Worm (Caenorhabditis elegans) whole organism, L3 larva: Measurements from ENCODE around the gene cutl-4.

Source experiments
- R02D3.7 ChIP-seq: fragments of 150-350 bp; optimal IDR thresholded peaks from 2 replicates; lab custom pipeline; 2014; ENCODE audit warnings: missing biosample characterization, missing genetic modification characterization
- ZK546.5 ChIP-seq: sonication (generic microtip); optimal IDR thresholded peaks from 2 replicates; lab custom pipeline; 2017; ENCODE audit warnings: missing biosample characterization, missing genetic modification characterization
- ama-1 ChIP-seq: fragments of 150-350 bp; optimal IDR thresholded peaks from 2 replicates; lab custom pipeline; 2018
- ceh-16 ChIP-seq: sonication (generic microtip); optimal IDR thresholded peaks from 2 replicates; lab custom pipeline; 2017; ENCODE audit warnings: missing biosample characterization, missing genetic modification characterization
- ceh-82 ChIP-seq: fragments of 150-350 bp; optimal IDR thresholded peaks from 2 replicates; lab custom pipeline; 2014; ENCODE audit warnings: missing biosample characterization, missing genetic modification characterization
- ceh-9 ChIP-seq: sonication (generic microtip); optimal IDR thresholded peaks from 2 replicates; lab custom pipeline; 2018; ENCODE audit warnings: missing biosample characterization, missing genetic modification characterization
- daf-12 ChIP-seq: fragments of 150-350 bp; optimal IDR thresholded peaks from 2 replicates; lab custom pipeline; 2014; ENCODE audit warnings: missing biosample characterization, missing genetic modification reagents, missing genetic modification characterization
- egl-27 ChIP-seq: sonication (generic microtip); optimal IDR thresholded peaks from 4 replicates; lab custom pipeline; 2017; ENCODE audit warnings: missing biosample characterization, missing genetic modification reagents, missing genetic modification characterization
- egl-5 ChIP-seq: fragments of 150-350 bp; optimal IDR thresholded peaks from 2 replicates; lab custom pipeline; 2017; ENCODE audit warnings: missing biosample characterization, missing genetic modification reagents, missing genetic modification characterization, inconsistent platforms
- elt-2 ChIP-seq: sonication (generic microtip); optimal IDR thresholded peaks from 2 replicates; lab custom pipeline; 2016; ENCODE audit warnings: missing genetic modification reagents, mild to moderate bottlenecking, missing genetic modification characterization, missing compliant biosample characterization
- elt-3 ChIP-seq, 3 experiments: fragments of 150-350 bp in 1 of 3; sonication (generic microtip) in 2 of 3; optimal IDR thresholded peaks; 2 replicates in 2 of 3; 4 replicates in 1 of 3; lab custom pipeline; 2014 to 2017; ENCODE audit warnings: missing biosample characterization in 3 of 3, missing genetic modification characterization in 3 of 3
- fkh-10 ChIP-seq: sonication (generic microtip); optimal IDR thresholded peaks from 2 replicates; lab custom pipeline; 2017; ENCODE audit warnings: missing biosample characterization, missing genetic modification reagents, missing genetic modification characterization
- fos-1 ChIP-seq: fragments of 150-350 bp; optimal IDR thresholded peaks from 2 replicates; lab custom pipeline; 2014; ENCODE audit warnings: missing biosample characterization, missing genetic modification characterization
- hmg-11 ChIP-seq: sonication (generic microtip); optimal IDR thresholded peaks from 2 replicates; lab custom pipeline; 2016; ENCODE audit warnings: missing genetic modification characterization, missing compliant biosample characterization
- lin-15B ChIP-seq: fragments of 150-350 bp; optimal IDR thresholded peaks from 2 replicates; lab custom pipeline; 2014; ENCODE audit warnings: missing biosample characterization, missing genetic modification characterization
- lin-39 ChIP-seq: fragments of 150-350 bp; optimal IDR thresholded peaks from 2 replicates; lab custom pipeline; 2018; ENCODE audit warnings: missing biosample characterization, missing genetic modification reagents, missing genetic modification characterization
- lsy-12 ChIP-seq: sonication (generic microtip); optimal IDR thresholded peaks from 2 replicates; lab custom pipeline; 2016; ENCODE audit warnings: mild to moderate bottlenecking, missing genetic modification characterization, missing compliant biosample characterization
- mdl-1 ChIP-seq: fragments of 150-350 bp; optimal IDR thresholded peaks from 2 replicates; lab custom pipeline; 2014; ENCODE audit warnings: missing biosample characterization, missing genetic modification characterization
- mml-1 ChIP-seq: fragments of 150-350 bp; sonication (generic microtip); optimal IDR thresholded peaks from 3 replicates; lab custom pipeline; 2014; ENCODE audit warnings: missing biosample characterization, missing genetic modification characterization
- nfya-1 ChIP-seq: sonication (generic microtip); optimal IDR thresholded peaks from 2 replicates; lab custom pipeline; 2017; ENCODE audit warnings: missing genetic modification characterization, mild to moderate bottlenecking, missing compliant biosample characterization, antibody characterized with exemption, moderate library complexity; ENCODE audit not compliant: insufficient read depth
- nhr-12 ChIP-seq: fragments of 150-350 bp; optimal IDR thresholded peaks from 2 replicates; lab custom pipeline; 2014; ENCODE audit warnings: missing biosample characterization, missing genetic modification characterization
- nhr-23 ChIP-seq: fragments of 150-350 bp; optimal IDR thresholded peaks from 2 replicates; lab custom pipeline; 2014; ENCODE audit warnings: missing biosample characterization, missing genetic modification reagents, missing genetic modification characterization
- nhr-25 ChIP-seq: sonication (generic microtip); optimal IDR thresholded peaks from 2 replicates; lab custom pipeline; 2017; ENCODE audit warnings: missing biosample characterization, missing genetic modification characterization
- nhr-43 ChIP-seq: sonication (generic microtip); optimal IDR thresholded peaks from 2 replicates; lab custom pipeline; 2016; ENCODE audit warnings: mild to moderate bottlenecking, missing genetic modification characterization, missing compliant biosample characterization; ENCODE audit not compliant: poor library complexity, severe bottlenecking
- nhr-76 ChIP-seq: fragments of 150-350 bp; sonication (generic microtip); optimal IDR thresholded peaks from 5 replicates; lab custom pipeline; 2014; ENCODE audit warnings: missing biosample characterization, missing genetic modification characterization
- nhr-77 ChIP-seq: fragments of 150-350 bp; optimal IDR thresholded peaks from 2 replicates; lab custom pipeline; 2014; ENCODE audit warnings: missing biosample characterization, missing genetic modification characterization
- pha-4 ChIP-seq: fragments of 150-350 bp; optimal IDR thresholded peaks from 2 replicates; lab custom pipeline; 2014; ENCODE audit warnings: missing biosample characterization, missing genetic modification reagents, missing genetic modification characterization
- pqm-1 ChIP-seq: fragments of 150-350 bp; optimal IDR thresholded peaks from 2 replicates; lab custom pipeline; 2017; ENCODE audit warnings: missing biosample characterization, missing genetic modification characterization, inconsistent platforms
- skn-1 ChIP-seq: fragments of 150-350 bp; optimal IDR thresholded peaks from 2 replicates; lab custom pipeline; 2014; ENCODE audit warnings: missing biosample characterization, missing genetic modification characterization
- snpc-4 ChIP-seq: fragments of 150-350 bp; optimal IDR thresholded peaks from 2 replicates; lab custom pipeline; 2014; ENCODE audit warnings: missing biosample characterization, missing genetic modification characterization
- tbx-2 ChIP-seq: sonication (generic microtip); optimal IDR thresholded peaks from 2 replicates; lab custom pipeline; 2016; ENCODE audit warnings: mild to moderate bottlenecking, missing genetic modification characterization, missing compliant biosample characterization
- unc-62 ChIP-seq: fragments of 150-350 bp; sonication (generic microtip); optimal IDR thresholded peaks from 4 replicates; lab custom pipeline; 2014; ENCODE audit warnings: missing biosample characterization, missing genetic modification reagents, missing genetic modification characterization
- zag-1 ChIP-seq: fragments of 150-350 bp; optimal IDR thresholded peaks from 2 replicates; lab custom pipeline; 2014; ENCODE audit warnings: missing biosample characterization, missing genetic modification characterization
- ztf-4 ChIP-seq: fragments of 150-350 bp; optimal IDR thresholded peaks from 2 replicates; lab custom pipeline; 2014; ENCODE audit warnings: missing biosample characterization, missing genetic modification characterization

Gene cutl-4

DNA sequence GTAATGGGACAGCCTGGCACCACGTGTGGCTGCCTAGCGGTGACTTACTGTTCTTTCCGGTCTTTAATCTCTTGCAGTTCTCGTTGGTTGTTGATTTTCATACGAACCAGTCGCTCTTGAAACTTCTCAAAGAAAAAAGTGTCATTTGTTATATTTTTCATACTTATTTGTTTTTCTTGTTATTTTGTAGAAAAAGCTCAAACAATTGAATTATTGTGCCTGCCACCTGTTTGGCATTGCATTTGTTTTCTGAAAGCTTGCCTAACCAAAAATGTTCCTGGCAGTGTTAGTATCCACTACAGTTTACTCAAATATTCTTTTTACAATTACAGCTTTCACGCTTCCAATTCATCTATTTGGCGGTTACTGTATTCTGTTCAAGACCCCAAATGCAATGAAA lies 25.4 kb upstream of the cutl-4 start, which contains the start of the genes C47A10.16 and srh-283:
Gene C47A10.16, minus strand, starts transcription at position 101 of the 400 bp plus-strand sequence.
Gene srh-283, plus strand, starts transcription at position 272 of the 400 bp plus-strand sequence.
- TF ChIP-seq ZK546.5 (tag; lab: Kevin White, UChicago) (no peak), nhr-25 (no peak), lsy-12 (tag; lab: Kevin White, UChicago) (no peak), fos-1 (tag; lab: Kevin White, UChicago) (no peak), lin-39 (tag; lab: Kevin White, UChicago) (no peak), nhr-23 (tag; lab: Kevin White, UChicago) (no peak), ceh-9 (tag; lab: Kevin White, UChicago) (no peak)

DNA sequence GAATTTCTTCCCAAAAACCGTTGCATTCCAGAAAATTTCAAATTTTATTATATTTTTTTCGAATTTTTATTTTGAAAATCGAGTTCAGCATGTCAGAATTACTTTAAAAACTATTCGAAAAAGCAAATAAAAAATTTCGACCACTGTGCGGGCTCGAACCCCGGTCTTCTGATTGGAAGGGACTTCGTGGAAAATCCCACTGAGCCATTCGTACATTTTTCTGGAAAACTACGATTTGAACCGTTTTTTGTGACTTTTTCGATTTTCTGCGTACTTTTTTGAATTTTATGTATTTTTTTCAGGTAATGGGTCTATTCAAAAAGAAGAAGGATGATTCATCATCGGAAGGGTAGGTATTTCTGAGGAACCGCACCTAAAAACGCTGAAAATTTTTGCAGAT lies 15.9 kb upstream of the cutl-4 start, which contains the start of gene pgp-9:
Gene pgp-9, plus strand, starts transcription at position 301 of the 400 bp plus-strand sequence.
- TF ChIP-seq nfya-1 (tag; lab: Kevin White, UChicago) = no peak
- no peak for TF ChIP-seq skn-1 (tag; lab: Kevin White, UChicago)
- no peak for TF ChIP-seq hmg-11 (tag; lab: Kevin White, UChicago)
- TF ChIP-seq ztf-4 = no peak
- no peak for TF ChIP-seq nhr-77 (tag; lab: Kevin White, UChicago)
- TF ChIP-seq elt-2 = no peak

DNA sequence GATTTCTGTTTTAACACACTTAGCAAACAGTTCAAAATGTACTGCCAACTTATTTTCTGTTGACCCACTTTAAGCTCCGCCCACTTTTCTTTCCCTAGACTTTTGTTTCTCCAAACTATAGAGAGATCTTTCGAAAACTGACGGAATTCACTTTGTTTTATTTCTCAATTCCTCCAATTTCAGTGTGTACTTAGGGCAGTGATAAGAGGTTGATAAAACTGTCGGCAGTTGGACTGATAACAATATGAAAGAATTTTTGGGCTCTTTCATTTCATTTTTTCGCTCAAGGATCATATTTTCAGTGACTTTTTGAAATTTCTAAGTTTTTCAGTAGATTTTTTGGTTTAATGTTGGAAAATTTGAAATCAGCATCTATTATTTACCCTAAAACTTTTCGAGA lies 15.3 kb upstream of the cutl-4 start:
- TF ChIP-seq mml-1 (tag; lab: Kevin White, UChicago) (no peak), ceh-82 (tag; lab: Kevin White, UChicago) (no peak), tbx-2 (tag; lab: Kevin White, UChicago) (no peak), nhr-76 (tag; lab: Kevin White, UChicago) (no peak), daf-12 (no peak), egl-27 (tag; lab: Kevin White, UChicago) (no peak), ceh-9 (tag; lab: Kevin White, UChicago) (no peak), snpc-4 (tag; lab: Kevin White, UChicago) (no peak), skn-1 (tag; lab: Kevin White, UChicago) (no peak), lin-15B (tag; lab: Kevin White, UChicago) (no peak), elt-2 (peak; percentile 82), zag-1 (tag; lab: Kevin White, UChicago) (no peak), pha-4 (tag; lab: Kevin White, UChicago) (peak; percentile 31), ceh-16 (tag; lab: Kevin White, UChicago) (no peak), nfya-1 (tag; lab: Kevin White, UChicago) (no peak), hmg-11 (tag; lab: Kevin White, UChicago) (no peak), egl-5 (no peak), pqm-1 (tag; lab: Kevin White, UChicago) (peak; percentile 78), R02D3.7 (tag; lab: Kevin White, UChicago) (no peak), ama-1 (lab: Kevin White, UChicago) (no peak), mdl-1 (no peak), nhr-43 (tag; lab: Kevin White, UChicago) (no peak)

DNA sequence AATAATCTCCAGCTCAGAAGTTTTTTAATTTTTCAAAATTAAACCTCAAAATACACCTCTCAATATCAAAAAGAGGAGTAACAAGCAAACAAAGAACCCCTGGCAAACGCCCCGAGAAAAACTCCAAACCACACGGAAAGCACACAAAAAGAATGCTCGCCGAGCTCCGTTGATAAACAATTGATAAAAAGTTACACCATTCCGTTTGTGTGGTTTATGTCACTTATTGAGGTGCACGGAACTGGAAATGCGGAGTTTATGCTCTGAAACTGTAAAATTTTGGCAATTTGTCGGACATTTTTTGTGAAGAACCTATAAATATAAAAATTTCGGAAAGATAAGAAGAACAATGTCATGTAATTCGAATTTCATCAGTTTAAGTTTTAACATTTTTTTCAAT lies 12.6 kb upstream of the cutl-4 start:
- TF ChIP-seq nhr-12 (tag; lab: Kevin White, UChicago) (no peak), lsy-12 (tag; lab: Kevin White, UChicago) (no peak), pha-4 (tag; lab: Kevin White, UChicago) (peak; percentile 46), elt-3 (tag; optimal IDR thresholded peaks at IDR 0.05; lab: Kevin White, UChicago) (no peak), ZK546.5 (tag; lab: Kevin White, UChicago) (no peak), pqm-1 (tag; lab: Kevin White, UChicago) (peak; percentile 67), elt-2 (peak; percentile 90)

DNA sequence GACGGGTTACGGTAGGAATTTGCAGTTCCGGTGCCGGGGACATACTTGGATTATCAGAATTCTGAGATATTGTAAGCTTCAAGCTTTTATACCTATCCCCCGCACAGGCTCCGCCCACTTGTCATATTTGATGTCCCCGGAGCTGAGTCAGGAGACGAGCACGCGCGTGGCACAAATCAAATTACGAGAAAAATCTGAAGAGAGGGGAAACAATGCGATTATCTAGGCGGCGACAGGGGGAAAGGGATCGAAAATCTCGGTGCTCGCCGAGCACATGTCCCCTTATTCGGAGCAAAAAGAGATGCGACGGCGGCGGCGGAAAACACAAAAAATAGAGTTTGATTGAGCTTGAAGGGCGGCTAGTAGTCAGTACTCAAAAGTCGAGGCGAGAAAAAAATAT lies 9.5 kb upstream of the cutl-4 start, which contains the start of gene R12G8.1:
Gene R12G8.1, minus strand, starts transcription at position 63 of the 400 bp plus-strand sequence.
- TF ChIP-seq nhr-25 (no peak), unc-62 (GFP tag; lab: Kevin White, UChicago) (no peak), fkh-10 (GFP tag; lab: Kevin White, UChicago) (peak; percentile 79)
